Fruit fly (Drosophila melanogaster): ENCODE data around the gene CG9953.

dm6 chr3L:6961992-6962570 is 7.4 kb upstream of the CG9953 start:
- TF ChIP-seq psq (optimal IDR thresholded peaks at IDR 0.05) (no peak), Myc (optimal IDR thresholded peaks at IDR 0.05) (no peak), h (optimal IDR thresholded peaks at IDR 0.05) (no peak)

Data from Kc167 (cell line).